Worm (Caenorhabditis elegans) whole organism, mixed stage, embryonic: ENCODE results near the gene ule-3.

Experiments
- M03D4.4 ChIP-seq: sonication (generic microtip); optimal IDR thresholded peaks from 2 replicates; lab custom pipeline; 2017; ENCODE audit warnings: mild to moderate bottlenecking, missing genetic modification characterization, missing compliant biosample characterization
- ceh-39 ChIP-seq: fragments of 150-350 bp; optimal IDR thresholded peaks from 2 replicates; lab custom pipeline; 2014; ENCODE audit warnings: missing biosample characterization, missing genetic modification characterization
- ces-1 ChIP-seq: fragments of 150-350 bp; optimal IDR thresholded peaks from 2 replicates; lab custom pipeline; 2014; ENCODE audit warnings: missing biosample characterization, missing genetic modification reagents, missing genetic modification characterization
- cnd-1 ChIP-seq: fragments of 200-800 bp; sonication (Bioruptor generic); optimal IDR thresholded peaks from 2 replicates; lab custom pipeline; 2018; ENCODE audit warnings: mild to moderate bottlenecking, missing genetic modification characterization, missing compliant biosample characterization
- elt-3 ChIP-seq: fragments of 150-350 bp; optimal IDR thresholded peaks from 2 replicates; lab custom pipeline; 2014; ENCODE audit warnings: missing biosample characterization, missing genetic modification characterization
- flh-1 ChIP-seq: fragments of 200-800 bp; sonication (Bioruptor generic); optimal IDR thresholded peaks from 2 replicates; lab custom pipeline; 2018; ENCODE audit warnings: mild to moderate bottlenecking, missing genetic modification characterization, moderate library complexity, missing compliant biosample characterization
- hlh-1 ChIP-seq: fragments of 150-350 bp; optimal IDR thresholded peaks from 2 replicates; lab custom pipeline; 2014; ENCODE audit warnings: missing biosample characterization, missing genetic modification reagents, missing genetic modification characterization
- lin-32 ChIP-seq: fragments of 200-800 bp; sonication (Bioruptor generic); optimal IDR thresholded peaks from 2 replicates; lab custom pipeline; 2018; ENCODE audit warnings: mild to moderate bottlenecking, missing genetic modification characterization, missing compliant biosample characterization
- nhr-237 ChIP-seq: fragments of 150-350 bp; optimal IDR thresholded peaks from 2 replicates; lab custom pipeline; 2014; ENCODE audit warnings: missing biosample characterization, missing genetic modification characterization
- sem-2 ChIP-seq: fragments of 200-800 bp; sonication (Bioruptor generic); optimal IDR thresholded peaks from 2 replicates; lab custom pipeline; 2018; ENCODE audit warnings: mild to moderate bottlenecking, missing genetic modification characterization, missing compliant biosample characterization
- sptf-1 ChIP-seq: sonication (generic microtip); optimal IDR thresholded peaks from 2 replicates; lab custom pipeline; 2017; ENCODE audit warnings: mild to moderate bottlenecking, missing genetic modification characterization, moderate library complexity, missing compliant biosample characterization
- unc-39 ChIP-seq: fragments of 150-350 bp; optimal IDR thresholded peaks from 2 replicates; lab custom pipeline; 2014; ENCODE audit warnings: missing biosample characterization, missing genetic modification characterization
- zip-8 ChIP-seq: fragments of 150-350 bp; optimal IDR thresholded peaks from 2 replicates; lab custom pipeline; 2014; ENCODE audit warnings: missing biosample characterization, missing genetic modification characterization

The ule-3 gene

DNA sequence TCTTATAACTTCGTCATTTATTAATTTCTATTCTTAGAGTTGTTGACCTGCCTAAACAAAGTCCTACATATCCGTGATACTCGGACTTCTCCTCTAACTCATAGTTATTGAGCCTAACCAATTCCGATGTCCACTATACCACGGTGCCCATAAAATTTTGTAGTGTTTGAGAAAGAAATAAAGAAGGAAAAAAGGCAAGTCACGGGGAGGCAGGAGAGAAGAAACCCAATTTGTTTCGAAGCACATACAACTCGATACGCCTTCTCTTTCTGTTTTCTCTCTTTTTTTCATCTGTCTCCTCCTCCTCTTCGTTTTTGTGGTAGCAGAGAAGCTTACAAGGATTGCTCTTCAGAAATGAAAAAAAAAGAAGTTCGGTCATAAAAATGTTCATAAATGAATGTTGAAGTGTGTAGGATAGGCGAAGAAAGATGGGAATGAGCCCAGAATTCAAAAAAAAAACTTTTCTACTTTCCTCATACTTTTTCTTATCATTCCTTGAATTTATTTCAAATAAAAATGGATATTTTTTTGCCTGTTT is 41.2 kb downstream of the ule-3 start:
- TF ChIP-seq ces-1 (GFP tag; lab: Kevin White, UChicago) (peak; percentile 54), hlh-1 (tag; lab: Kevin White, UChicago) (no peak), flh-1 (no peak)
- TF ChIP-seq, all 35 proteins: peak for 1

DNA sequence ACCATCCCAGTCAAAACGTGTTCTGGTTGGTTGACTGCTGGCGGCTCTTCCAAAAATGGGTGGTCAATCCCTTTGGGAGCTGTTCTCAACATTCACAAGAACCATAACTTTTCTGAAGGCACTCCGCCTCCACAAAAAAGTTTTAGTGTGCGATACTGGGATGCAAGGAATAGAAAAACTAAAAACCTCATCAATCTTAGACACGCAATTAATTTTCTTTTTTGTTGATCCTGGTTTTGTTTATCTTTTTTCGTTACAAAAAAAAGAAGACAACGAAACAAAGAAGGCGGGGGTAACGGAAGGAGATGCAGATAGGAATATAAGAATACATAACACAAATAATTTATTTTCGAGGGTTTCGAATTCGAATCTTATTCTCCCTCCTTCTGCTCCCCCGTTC is 44.6 kb downstream of the ule-3 start:
- no peak for TF ChIP-seq M03D4.4 (tag; lab: Kevin White, UChicago)
- TF ChIP-seq sptf-1 (tag; lab: Kevin White, UChicago): no peak
- no peak for TF ChIP-seq nhr-237 (tag; lab: Kevin White, UChicago)
- TF ChIP-seq elt-3: no peak
- no peak for TF ChIP-seq zip-8
- TF ChIP-seq lin-32 (GFP tag; lab: Kevin White, UChicago): no peak
- TF ChIP-seq sem-2 (GFP tag; lab: Kevin White, UChicago): no peak
- no peak for TF ChIP-seq cnd-1 (tag; lab: Kevin White, UChicago)
- no peak for TF ChIP-seq unc-39 (tag; lab: Kevin White, UChicago)
- no peak for TF ChIP-seq ceh-39 (tag; lab: Kevin White, UChicago)

DNA sequence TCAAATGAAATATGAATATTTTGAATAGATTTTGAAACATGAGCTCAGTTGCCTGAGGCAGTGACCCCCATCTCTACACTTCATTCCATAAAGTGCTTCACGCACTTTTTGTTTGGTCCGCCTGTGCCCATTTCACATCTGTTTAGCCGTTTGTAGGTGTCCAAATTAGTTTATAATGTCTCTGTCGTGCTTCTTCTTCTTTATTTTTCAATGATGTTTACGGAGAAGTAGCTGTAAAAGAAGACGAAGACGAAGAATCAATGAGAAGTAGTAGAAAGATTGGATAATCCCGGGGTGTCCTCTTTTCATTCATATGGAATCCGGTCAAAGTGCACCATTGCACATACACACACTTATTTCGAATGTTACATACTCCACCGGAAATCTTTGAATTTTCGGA is 45.8 kb downstream of the ule-3 start:
- peak; percentile 75 for TF ChIP-seq ces-1 (GFP tag; lab: Kevin White, UChicago)
- no peak for TF ChIP-seq unc-39 (tag; lab: Kevin White, UChicago)
